Worm (Caenorhabditis elegans) whole organism, young adult: ENCODE results near the gene amt-2.

Source experiments
- B0035.1 ChIP-seq: sonication (generic microtip); optimal IDR thresholded peaks from 2 replicates; lab custom pipeline; 2016; ENCODE audit warnings: missing genetic modification characterization, mild to moderate bottlenecking, missing compliant biosample characterization, missing genotype, missing genetic modification reagents
- B0336.3 ChIP-seq: fragments of 200-800 bp; sonication (Bioruptor generic); IDR thresholded peaks from 2 replicates; pipeline ENCODE4 v1.3.6; 2022; ENCODE audit warnings: missing genetic modification characterization, missing compliant biosample characterization
- C06A6.2 ChIP-seq: fragments of 200-800 bp; sonication (Bioruptor generic); conservative IDR thresholded peaks from 2 replicates; pipeline ENCODE4 v1.3.6; 2022; ENCODE audit warnings: missing genetic modification characterization, missing compliant biosample characterization
- C17E4.6 ChIP-seq: fragments of 200-800 bp; sonication (Bioruptor generic); IDR thresholded peaks from 2 replicates; pipeline ENCODE4 v1.3.6; 2022; ENCODE audit warnings: missing genetic modification reagents, missing genetic modification characterization, missing compliant biosample characterization
- D2030.7 ChIP-seq: fragments of 200-800 bp; sonication (Bioruptor generic); IDR thresholded peaks from 2 replicates; pipeline ENCODE4 v1.3.6; 2022; ENCODE audit warnings: missing genetic modification reagents, missing genetic modification characterization, missing compliant biosample characterization
- F22D6.2 ChIP-seq: sonication (generic microtip); optimal IDR thresholded peaks from 2 replicates; lab custom pipeline; 2016; ENCODE audit warnings: mild to moderate bottlenecking, missing genetic modification characterization, missing compliant biosample characterization
- F55B11.4 ChIP-seq: sonication (generic microtip); optimal IDR thresholded peaks from 2 replicates; lab custom pipeline; 2016; ENCODE audit warnings: missing compliant biosample characterization, missing genetic modification characterization, borderline replicate concordance; ENCODE audit not compliant: insufficient read depth
- T07F8.4 ChIP-seq: sonication (generic microtip); optimal IDR thresholded peaks from 2 replicates; lab custom pipeline; 2016; ENCODE audit warnings: mild to moderate bottlenecking, missing genetic modification characterization, moderate library complexity, missing compliant biosample characterization
- Y53G8AR.9 ChIP-seq: fragments of 200-800 bp; sonication (Bioruptor generic); conservative IDR thresholded peaks from 2 replicates; pipeline ENCODE4 v1.3.6; 2022; ENCODE audit warnings: missing genetic modification reagents, missing genetic modification characterization, missing compliant biosample characterization
- ZK185.1 ChIP-seq: sonication (generic microtip); optimal IDR thresholded peaks from 2 replicates; lab custom pipeline; 2016; ENCODE audit warnings: mild to moderate bottlenecking, missing genetic modification characterization, missing compliant biosample characterization; ENCODE audit not compliant: poor library complexity, severe bottlenecking
- atf-7 ChIP-seq: sonication (generic microtip); optimal IDR thresholded peaks from 2 replicates; lab custom pipeline; 2017; ENCODE audit warnings: mild to moderate bottlenecking, missing genetic modification characterization, missing compliant biosample characterization
- attf-6 ChIP-seq: fragments of 200-800 bp; sonication (Bioruptor generic); IDR thresholded peaks from 2 replicates; pipeline ENCODE4 v1.3.6; 2022; ENCODE audit warnings: missing genetic modification reagents, missing genetic modification characterization, missing compliant biosample characterization
- ccch-3 ChIP-seq: fragments of 200-800 bp; sonication (Bioruptor generic); optimal IDR thresholded peaks from 2 replicates; lab custom pipeline; 2018; ENCODE audit warnings: mild to moderate bottlenecking, missing genetic modification characterization, missing compliant biosample characterization
- cebp-2 ChIP-seq: fragments of 200-800 bp; sonication (Bioruptor generic); IDR thresholded peaks from 2 replicates; pipeline ENCODE4 v1.3.6; 2022; ENCODE audit warnings: missing genetic modification characterization, missing compliant biosample characterization
- ceh-100 ChIP-seq: fragments of 200-800 bp; sonication (Bioruptor generic); IDR thresholded peaks from 2 replicates; pipeline ENCODE4 v1.3.6; 2022; ENCODE audit warnings: missing genetic modification reagents, missing genetic modification characterization, missing compliant biosample characterization
- ceh-58 ChIP-seq: fragments of 200-800 bp; sonication (Bioruptor generic); IDR thresholded peaks from 2 replicates; pipeline ENCODE4 v1.3.6; 2022; ENCODE audit warnings: missing genetic modification characterization, missing compliant biosample characterization
- die-1 ChIP-seq: sonication (generic microtip); optimal IDR thresholded peaks from 2 replicates; lab custom pipeline; 2016; ENCODE audit warnings: missing genotype, mild to moderate bottlenecking, missing genetic modification characterization, missing compliant biosample characterization
- dox-1 ChIP-seq: fragments of 200-800 bp; sonication (Bioruptor generic); IDR thresholded peaks from 2 replicates; pipeline ENCODE4 v1.3.6; 2022; ENCODE audit warnings: missing genetic modification reagents, missing genetic modification characterization, missing compliant biosample characterization
- egl-44 ChIP-seq: fragments of 200-800 bp; sonication (Bioruptor generic); IDR thresholded peaks from 2 replicates; pipeline ENCODE4 v1.3.6; 2022; ENCODE audit warnings: missing genetic modification reagents, missing genetic modification characterization, missing compliant biosample characterization
- hlh-26 ChIP-seq: fragments of 200-800 bp; sonication (Bioruptor generic); conservative IDR thresholded peaks from 2 replicates; pipeline ENCODE4 v1.3.6; 2022; ENCODE audit warnings: missing genetic modification reagents, missing genetic modification characterization, missing compliant biosample characterization
- hmg-1.2 ChIP-seq: fragments of 200-800 bp; sonication (Bioruptor generic); IDR thresholded peaks from 2 replicates; pipeline ENCODE4 v1.3.6; 2022; ENCODE audit warnings: missing genetic modification reagents, missing genetic modification characterization, missing compliant biosample characterization
- hsf-1 ChIP-seq: fragments of 200-800 bp; sonication (Bioruptor generic); IDR thresholded peaks from 2 replicates; pipeline ENCODE4 v1.3.6; 2022; ENCODE audit warnings: missing genetic modification reagents, missing genetic modification characterization, missing compliant biosample characterization
- lag-1 ChIP-seq: fragments of 200-800 bp; sonication (Bioruptor generic); IDR thresholded peaks from 2 replicates; pipeline ENCODE4 v1.3.6; 2022; ENCODE audit warnings: missing genetic modification reagents, missing genetic modification characterization, missing compliant biosample characterization
- let-607 ChIP-seq, 2 experiments: fragments of 200-800 bp in 1 of 2; sonication (Bioruptor generic) in 1 of 2; sonication (generic microtip) in 1 of 2; optimal IDR thresholded peaks; 2 replicates each; lab custom pipeline; 2016 to 2018; ENCODE audit warnings: mild to moderate bottlenecking in 2 of 2, missing compliant biosample characterization in 2 of 2, missing genetic modification characterization in 2 of 2, moderate library complexity in 2 of 2, missing genotype in 1 of 2
- lin-26 ChIP-seq: fragments of 200-800 bp; sonication (Bioruptor generic); IDR thresholded peaks from 2 replicates; pipeline ENCODE4 v1.3.6; 2022; ENCODE audit warnings: missing genetic modification reagents, missing genetic modification characterization, missing compliant biosample characterization
- mel-28 ChIP-seq: sonication (generic microtip); optimal IDR thresholded peaks from 2 replicates; lab custom pipeline; 2016; ENCODE audit warnings: borderline replicate concordance, mild to moderate bottlenecking, missing genetic modification characterization, missing compliant biosample characterization
- nhr-179 ChIP-seq: sonication (generic microtip); optimal IDR thresholded peaks from 2 replicates; lab custom pipeline; 2016; ENCODE audit warnings: mild to moderate bottlenecking, missing genetic modification characterization, missing compliant biosample characterization
- nhr-80 ChIP-seq: sonication (generic microtip); optimal IDR thresholded peaks from 2 replicates; lab custom pipeline; 2016; ENCODE audit warnings: missing genetic modification characterization, missing compliant biosample characterization
- nhr-90 ChIP-seq: sonication (generic microtip); optimal IDR thresholded peaks from 2 replicates; lab custom pipeline; 2016; ENCODE audit warnings: missing genotype, mild to moderate bottlenecking, missing genetic modification characterization, missing compliant biosample characterization
- pbrm-1 ChIP-seq: fragments of 200-800 bp; sonication (Bioruptor generic); IDR thresholded peaks from 2 replicates; pipeline ENCODE4 v1.3.6; 2022; ENCODE audit warnings: missing genetic modification reagents, missing genetic modification characterization, missing compliant biosample characterization
- pha-4 ChIP-seq: fragments of 150-350 bp; sonication (generic microtip); optimal IDR thresholded peaks from 2 replicates; lab custom pipeline; 2014; ENCODE audit warnings: missing biosample characterization, missing genetic modification reagents, missing genetic modification characterization
- rpc-1 ChIP-seq, 2 experiments: fragments of 150-350 bp in 1 of 2; sonication (generic microtip) in 1 of 2; optimal IDR thresholded peaks; 2 replicates each; lab custom pipeline; 2014 to 2018; ENCODE audit warnings: missing biosample characterization in 1 of 2, missing genetic modification characterization in 1 of 2, missing genetic modification reagents in 1 of 2, missing genotype in 1 of 2
- snpc-1.3 ChIP-seq: sonication (generic microtip); optimal IDR thresholded peaks from 2 replicates; lab custom pipeline; 2017; ENCODE audit warnings: missing genetic modification characterization, mild to moderate bottlenecking, missing compliant biosample characterization, antibody characterized with exemption, moderate library complexity, missing genotype, missing genetic modification reagents; ENCODE audit not compliant: insufficient read depth
- snpc-4 ChIP-seq, 5 experiments: fragments of 150-350 bp in 1 of 5; sonication (generic microtip) in 4 of 5; optimal IDR thresholded peaks; 2 replicates each; lab custom pipeline; 2014 to 2018; ENCODE audit warnings: missing genetic modification characterization in 5 of 5, missing biosample characterization in 3 of 5, antibody characterized with exemption in 2 of 5, mild to moderate bottlenecking in 2 of 5, missing compliant biosample characterization in 2 of 5, missing genotype in 2 of 5, moderate library complexity in 2 of 5, missing genetic modification reagents in 1 of 5
- tlf-1 ChIP-seq: fragments of 200-800 bp; sonication (Bioruptor generic); optimal IDR thresholded peaks from 2 replicates; lab custom pipeline; 2018; ENCODE audit warnings: mild to moderate bottlenecking, missing genetic modification characterization, missing compliant biosample characterization
- zim-3 ChIP-seq: sonication (generic microtip); optimal IDR thresholded peaks from 2 replicates; lab custom pipeline; 2017; ENCODE audit warnings: mild to moderate bottlenecking, missing genetic modification characterization, moderate library complexity, missing compliant biosample characterization
- ztf-18 ChIP-seq: sonication (generic microtip); optimal IDR thresholded peaks from 2 replicates; lab custom pipeline; 2016; ENCODE audit warnings: missing genotype, mild to moderate bottlenecking, missing genetic modification characterization, missing compliant biosample characterization
- ztf-28 ChIP-seq: fragments of 200-800 bp; sonication (Bioruptor generic); IDR thresholded peaks from 2 replicates; pipeline ENCODE4 v1.3.6; 2022; ENCODE audit warnings: missing genetic modification reagents, missing genetic modification characterization, missing compliant biosample characterization

Gene amt-2

ce11 chrIV:13048157-13048556, 6.0 kb downstream of the amt-2 start, which contains the start of gene scl-10 (continued):
- no peak for TF ChIP-seq snpc-4 (GFP tag; optimal IDR thresholded peaks at IDR 0.05; lab: Kevin White, UChicago)
- no peak for TF ChIP-seq snpc-4 (tag; optimal IDR thresholded peaks at IDR 0.05; lab: Kevin White, UChicago)
- TF ChIP-seq ccch-3 (GFP tag; lab: Kevin White, UChicago): no peak
- TF ChIP-seq, all 124 proteins: peak for 0

ce11 chrIV:13051073-13051472, 8.9 kb downstream of the amt-2 start, which contains the start of gene scl-11:
Gene scl-11 (plus strand): TSS chrIV:13051373.
- no peak for TF ChIP-seq pbrm-1
- no peak for TF ChIP-seq ztf-18 (tag; lab: Kevin White, UChicago)
- no peak for TF ChIP-seq hmg-1.2 (GFP tag; lab: Robert Waterston, UW)
- TF ChIP-seq nhr-179: no peak
- TF ChIP-seq zim-3 (tag; lab: Kevin White, UChicago): no peak

ce11 chrIV:13052568-13052967, 10.4 kb downstream of the amt-2 start, which contains the start of gene F49E11.7:
Gene F49E11.7 (plus strand): TSS chrIV:13052868.
- TF ChIP-seq die-1 (tag; lab: Kevin White, UChicago) (no peak), mel-28 (no peak), hlh-26 (GFP tag; lab: Robert Waterston, UW) (no peak), C06A6.2 (no peak), C17E4.6 (GFP tag; lab: Robert Waterston, UW) (no peak), B0035.1 (tag; lab: Kevin White, UChicago) (no peak), tlf-1 (GFP tag; lab: Kevin White, UChicago) (no peak), hsf-1 (GFP tag; lab: Robert Waterston, UW) (no peak), let-607 (tag; optimal IDR thresholded peaks at IDR 0.05; lab: Kevin White, UChicago) (no peak), lin-26 (no peak)
- TF ChIP-seq, all 124 proteins: peak for 0

ce11 chrIV:13056026-13056425, 13.8 kb downstream of the amt-2 start, which contains the start of gene scl-1:
Gene scl-1 (plus strand): TSS chrIV:13056326.
- no peak for TF ChIP-seq B0336.3

ce11 chrIV:13057418-13057817, 15.2 kb downstream of the amt-2 start, which contains the start of gene scl-2:
Gene scl-2 (plus strand): TSS chrIV:13057710.
- no peak for TF ChIP-seq attf-6 (GFP tag; lab: Robert Waterston, UW)
- TF ChIP-seq ceh-100 (GFP tag; lab: Robert Waterston, UW): no peak
- peak; percentile 15; the same call in 1 of the 2 replicates for TF ChIP-seq dox-1 (GFP tag; lab: Robert Waterston, UW)
- TF ChIP-seq F55B11.4: no peak
- TF ChIP-seq nhr-80 (tag; lab: Kevin White, UChicago): peak; percentile 80
- peak; percentile 74 for TF ChIP-seq pha-4 (tag; lab: Kevin White, UChicago)

ce11 chrIV:13059284-13059683, 17.1 kb downstream of the amt-2 start, which contains the start of gene scl-3:
Gene scl-3 (plus strand): TSS chrIV:13059584.
- TF ChIP-seq egl-44 (GFP tag; lab: Robert Waterston, UW) (no peak), atf-7 (tag; lab: Kevin White, UChicago) (no peak), ZK185.1 (no peak), D2030.7 (no peak), rpc-1 (optimal IDR thresholded peaks at IDR 0.05; lab: Kevin White, UChicago) (no peak), rpc-1 (tag; optimal IDR thresholded peaks at IDR 0.05; lab: Kevin White, UChicago) (no peak), B0336.3 (no peak), ztf-28 (GFP tag; lab: Robert Waterston, UW) (no peak), lin-26 (no peak), snpc-1.3 (no peak), cebp-2 (GFP tag; lab: Robert Waterston, UW) (no peak), nhr-90 (tag; lab: Kevin White, UChicago) (no peak), F22D6.2 (no peak), T07F8.4 (tag; lab: Kevin White, UChicago) (no peak), lag-1 (no peak), ceh-100 (GFP tag; lab: Robert Waterston, UW) (no peak), ceh-58 (GFP tag; lab: Robert Waterston, UW) (no peak), Y53G8AR.9 (GFP tag; lab: Robert Waterston, UW) (no peak)
- TF ChIP-seq, all 124 proteins: peak for 0
